Worm (Caenorhabditis elegans) whole organism, L2 larva: ENCODE results near the gene ztf-8.

Experiments used
- C34F6.9 ChIP-seq: fragments of 150-350 bp; optimal IDR thresholded peaks from 2 replicates; lab custom pipeline; 2014; ENCODE audit warnings: missing biosample characterization, missing genetic modification characterization
- F13H6.1 ChIP-seq: sonication (generic microtip); optimal IDR thresholded peaks from 2 replicates; lab custom pipeline; 2016; ENCODE audit warnings: missing genetic modification characterization, missing compliant biosample characterization
- R02D3.7 ChIP-seq: fragments of 150-350 bp; optimal IDR thresholded peaks from 2 replicates; lab custom pipeline; 2014; ENCODE audit warnings: missing biosample characterization, missing genetic modification characterization
- ZK546.5 ChIP-seq: sonication (generic microtip); optimal IDR thresholded peaks from 2 replicates; lab custom pipeline; 2017; ENCODE audit warnings: missing biosample characterization, missing genetic modification characterization
- alr-1 ChIP-seq: fragments of 150-350 bp; optimal IDR thresholded peaks from 2 replicates; lab custom pipeline; 2014; ENCODE audit warnings: missing biosample characterization, missing genetic modification characterization
- aly-2 ChIP-seq: fragments of 150-350 bp; optimal IDR thresholded peaks from 2 replicates; lab custom pipeline; 2014; ENCODE audit warnings: missing biosample characterization, missing genetic modification characterization
- ama-1 ChIP-seq: fragments of 150-350 bp; optimal IDR thresholded peaks from 2 replicates; lab custom pipeline; 2018; ENCODE audit warnings: inconsistent platforms
- blmp-1 ChIP-seq: sonication (generic microtip); optimal IDR thresholded peaks from 2 replicates; lab custom pipeline; 2017; ENCODE audit warnings: missing genetic modification characterization, mild to moderate bottlenecking, missing compliant biosample characterization, antibody characterized with exemption, moderate library complexity; ENCODE audit not compliant: insufficient read depth
- ceh-16 ChIP-seq: fragments of 150-350 bp; optimal IDR thresholded peaks from 2 replicates; lab custom pipeline; 2014; ENCODE audit warnings: missing biosample characterization, missing genetic modification characterization
- elt-1 ChIP-seq: fragments of 150-350 bp; optimal IDR thresholded peaks from 2 replicates; lab custom pipeline; 2014; ENCODE audit warnings: missing biosample characterization, missing genetic modification characterization
- elt-3 ChIP-seq: sonication (generic microtip); optimal IDR thresholded peaks from 2 replicates; lab custom pipeline; 2017; ENCODE audit warnings: missing biosample characterization, missing genetic modification characterization
- fos-1 ChIP-seq: fragments of 150-350 bp; optimal IDR thresholded peaks from 2 replicates; lab custom pipeline; 2014; ENCODE audit warnings: missing biosample characterization, missing genetic modification characterization
- gmeb-1 ChIP-seq: fragments of 150-350 bp; optimal IDR thresholded peaks from 2 replicates; lab custom pipeline; 2014; ENCODE audit warnings: missing biosample characterization, missing genetic modification characterization
- lin-11 ChIP-seq: fragments of 150-350 bp; sonication (generic microtip); optimal IDR thresholded peaks from 2 replicates; lab custom pipeline; 2014; ENCODE audit warnings: missing biosample characterization, missing genetic modification characterization, inconsistent platforms, mixed read lengths
- lin-13 ChIP-seq: fragments of 150-350 bp; optimal IDR thresholded peaks from 2 replicates; lab custom pipeline; 2014; ENCODE audit warnings: missing biosample characterization, missing genetic modification reagents, missing genetic modification characterization
- lin-39 ChIP-seq: fragments of 150-350 bp; optimal IDR thresholded peaks from 2 replicates; lab custom pipeline; 2014; ENCODE audit warnings: missing biosample characterization, missing genetic modification reagents, missing genetic modification characterization
- lsy-2 ChIP-seq, 2 experiments: fragments of 150-350 bp in 1 of 2; sonication (generic microtip) in 1 of 2; optimal IDR thresholded peaks; 2 replicates each; lab custom pipeline; 2014 to 2017; ENCODE audit warnings: missing biosample characterization in 2 of 2, missing genetic modification characterization in 2 of 2
- mab-5 ChIP-seq: fragments of 150-350 bp; optimal IDR thresholded peaks from 2 replicates; lab custom pipeline; 2014; ENCODE audit warnings: missing biosample characterization, missing genetic modification characterization
- mbf-1 ChIP-seq: sonication (generic microtip); optimal IDR thresholded peaks from 2 replicates; lab custom pipeline; 2017; ENCODE audit warnings: missing biosample characterization, missing genetic modification characterization
- mdl-1 ChIP-seq, 2 experiments: fragments of 150-350 bp in 1 of 2; sonication (generic microtip) in 1 of 2; optimal IDR thresholded peaks; 2 replicates each; lab custom pipeline; 2017; ENCODE audit warnings: missing biosample characterization in 2 of 2, missing genetic modification characterization in 2 of 2
- nhr-11 ChIP-seq: fragments of 150-350 bp; optimal IDR thresholded peaks from 2 replicates; lab custom pipeline; 2014; ENCODE audit warnings: missing biosample characterization, missing genetic modification characterization
- nhr-12 ChIP-seq: fragments of 150-350 bp; optimal IDR thresholded peaks from 2 replicates; lab custom pipeline; 2014; ENCODE audit warnings: missing biosample characterization, missing genetic modification characterization
- nhr-129 ChIP-seq: fragments of 150-350 bp; optimal IDR thresholded peaks from 2 replicates; lab custom pipeline; 2014; ENCODE audit warnings: missing biosample characterization, missing genetic modification characterization
- nhr-21 ChIP-seq: fragments of 150-350 bp; optimal IDR thresholded peaks from 2 replicates; lab custom pipeline; 2014; ENCODE audit warnings: missing biosample characterization, missing genetic modification characterization
- nhr-237 ChIP-seq: fragments of 150-350 bp; optimal IDR thresholded peaks from 2 replicates; lab custom pipeline; 2014; ENCODE audit warnings: missing biosample characterization, missing genetic modification characterization
- nhr-25 ChIP-seq: fragments of 150-350 bp; sonication (generic microtip); optimal IDR thresholded peaks from 3 replicates; lab custom pipeline; 2014; ENCODE audit warnings: missing biosample characterization, missing genetic modification characterization
- nhr-6 ChIP-seq: fragments of 150-350 bp; optimal IDR thresholded peaks from 2 replicates; lab custom pipeline; 2014; ENCODE audit warnings: missing biosample characterization, missing genetic modification characterization
- peb-1 ChIP-seq: fragments of 150-350 bp; optimal IDR thresholded peaks from 2 replicates; lab custom pipeline; 2014; ENCODE audit warnings: missing biosample characterization, missing genetic modification characterization
- sem-4 ChIP-seq: fragments of 150-350 bp; optimal IDR thresholded peaks from 2 replicates; lab custom pipeline; 2014; ENCODE audit warnings: missing biosample characterization, missing genetic modification reagents, missing genetic modification characterization
- skn-1 ChIP-seq: sonication (generic microtip); optimal IDR thresholded peaks from 2 replicates; lab custom pipeline; 2017; ENCODE audit warnings: missing biosample characterization, missing genetic modification characterization
- sma-3 ChIP-seq: sonication (generic microtip); optimal IDR thresholded peaks from 2 replicates; lab custom pipeline; 2016; ENCODE audit warnings: missing genetic modification reagents, missing genetic modification characterization, missing compliant biosample characterization
- sma-9 ChIP-seq, 2 experiments: fragments of 150-350 bp in 1 of 2; sonication (generic microtip) in 1 of 2; optimal IDR thresholded peaks; 2 replicates each; lab custom pipeline; 2014 to 2016; ENCODE audit warnings: missing genetic modification characterization in 2 of 2, mild to moderate bottlenecking in 1 of 2, missing biosample characterization in 1 of 2, missing compliant biosample characterization in 1 of 2, missing genetic modification reagents in 1 of 2, moderate library complexity in 1 of 2
- snpc-4 ChIP-seq: fragments of 150-350 bp; optimal IDR thresholded peaks from 2 replicates; lab custom pipeline; 2014; ENCODE audit warnings: missing biosample characterization, missing genetic modification characterization
- unc-39 ChIP-seq: fragments of 150-350 bp; optimal IDR thresholded peaks from 2 replicates; lab custom pipeline; 2014; ENCODE audit warnings: missing biosample characterization, missing genetic modification characterization
- unc-55 ChIP-seq: fragments of 150-350 bp; sonication (generic microtip); optimal IDR thresholded peaks from 3 replicates; lab custom pipeline; 2014; ENCODE audit warnings: missing biosample characterization, missing genetic modification reagents, missing genetic modification characterization
- unc-62 ChIP-seq: fragments of 150-350 bp; optimal IDR thresholded peaks from 2 replicates; lab custom pipeline; 2014; ENCODE audit warnings: missing biosample characterization, missing genetic modification reagents, missing genetic modification characterization
- zag-1 ChIP-seq: fragments of 150-350 bp; optimal IDR thresholded peaks from 2 replicates; lab custom pipeline; 2014; ENCODE audit warnings: missing biosample characterization, missing genetic modification characterization
- ztf-11 ChIP-seq: sonication (generic microtip); optimal IDR thresholded peaks from 2 replicates; lab custom pipeline; 2017; ENCODE audit warnings: missing biosample characterization, missing genetic modification characterization

ztf-8 gene

ce11 chrIII:5227831-5228467 is 45.3 kb downstream of the ztf-8 start, which contains the start of the genes C34E10.12, C34E10.10 and atp-2 (continued):
- TF ChIP-seq ztf-11 (tag; lab: Kevin White, UChicago), result no peak
- TF ChIP-seq unc-55 (GFP tag; lab: Kevin White, UChicago), result peak; percentile 98
- TF ChIP-seq F13H6.1 (tag; lab: Kevin White, UChicago), result peak; percentile 74
- peak; percentile 68 for TF ChIP-seq sem-4 (tag; lab: Kevin White, UChicago)
- peak; percentile 92 for TF ChIP-seq lin-13
- TF ChIP-seq lsy-2 (tag; optimal IDR thresholded peaks at IDR 0.05; lab: Kevin White, UChicago), result peak; percentile 65 to 93
- peak; percentile 84 for TF ChIP-seq fos-1 (tag; lab: Kevin White, UChicago)
- peak; percentile 62 for TF ChIP-seq nhr-21 (tag; lab: Kevin White, UChicago)
- TF ChIP-seq nhr-6 (tag; lab: Kevin White, UChicago), result peak; percentile 60
- TF ChIP-seq sma-9 (GFP tag; optimal IDR thresholded peaks at IDR 0.05; lab: Kevin White, UChicago), result peak; percentile 59
- no peak for TF ChIP-seq sma-9 (tag; optimal IDR thresholded peaks at IDR 0.05; lab: Kevin White, UChicago)
- peak; percentile 86 for TF ChIP-seq nhr-129
- TF ChIP-seq ama-1 (lab: Kevin White, UChicago), result peak; percentile 74
- TF ChIP-seq nhr-25 (tag; lab: Kevin White, UChicago), result peak; percentile 91

DNA sequence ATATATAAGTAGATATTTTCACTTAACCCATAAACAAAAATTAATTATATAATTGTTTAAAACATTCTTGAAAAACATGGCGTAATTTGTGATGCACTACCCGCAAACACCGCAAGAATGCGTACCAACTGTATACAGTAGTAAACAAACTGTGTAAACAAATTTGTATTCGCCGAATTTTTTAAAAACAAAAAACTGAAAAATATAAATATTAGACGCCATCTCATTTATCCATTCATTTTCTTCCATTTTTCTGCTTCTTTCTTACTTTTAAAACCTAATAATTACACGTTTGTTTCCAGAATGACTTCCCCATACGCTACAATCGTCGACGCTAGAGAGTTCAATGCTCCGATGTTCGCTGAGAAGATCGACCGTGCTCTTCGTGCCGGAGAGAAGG is 48.0 kb downstream of the ztf-8 start, which contains the start of gene nex-1:
TSS of gene nex-1 (plus strand) at position 301 of the 400 bp plus-strand sequence.
- TF ChIP-seq ceh-16, result no peak
- no peak for TF ChIP-seq gmeb-1 (tag; lab: Kevin White, UChicago)
- no peak for TF ChIP-seq unc-62 (GFP tag; lab: Kevin White, UChicago)
- TF ChIP-seq R02D3.7 (tag; lab: Kevin White, UChicago), result no peak
- no peak for TF ChIP-seq C34F6.9
- no peak for TF ChIP-seq zag-1
- TF ChIP-seq elt-1, result no peak
- no peak for TF ChIP-seq fos-1 (tag; lab: Kevin White, UChicago)
- no peak for TF ChIP-seq mab-5 (tag; lab: Kevin White, UChicago)
- no peak for TF ChIP-seq nhr-237 (tag; lab: Kevin White, UChicago)
- no peak for TF ChIP-seq lin-13

DNA sequence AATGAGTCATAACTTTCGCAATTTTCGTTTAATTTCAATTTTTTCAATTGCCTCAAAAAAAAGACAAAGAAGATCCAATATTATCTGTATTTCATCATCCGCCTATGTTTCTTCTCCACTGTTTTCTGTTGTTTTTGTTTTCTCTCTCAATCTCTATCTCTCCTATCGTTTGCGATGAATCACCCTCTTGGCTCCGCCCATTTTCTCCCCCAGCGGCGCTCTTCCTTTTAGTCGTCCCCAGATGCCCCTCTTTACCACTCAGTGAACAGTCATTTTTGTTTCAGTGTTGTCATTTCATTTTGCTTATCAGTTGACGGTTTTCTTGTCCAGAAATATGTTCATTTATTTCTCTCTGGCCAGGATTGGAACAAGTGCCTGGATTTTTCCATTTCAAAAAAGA is 48.4 kb downstream of the ztf-8 start:
- TF ChIP-seq sem-4 (tag; lab: Kevin White, UChicago), result no peak
- no peak for TF ChIP-seq nhr-12
- TF ChIP-seq C34F6.9, result peak; percentile 51
- no peak for TF ChIP-seq mab-5 (tag; lab: Kevin White, UChicago)
- peak; percentile 47 for TF ChIP-seq sma-3 (GFP tag; lab: Kevin White, UChicago)
- TF ChIP-seq lin-39, result no peak
- TF ChIP-seq peb-1 (tag; lab: Kevin White, UChicago), result no peak
- TF ChIP-seq aly-2 (tag; lab: Kevin White, UChicago), result no peak
- TF ChIP-seq unc-55 (GFP tag; lab: Kevin White, UChicago), result peak; percentile 63
- TF ChIP-seq gmeb-1 (tag; lab: Kevin White, UChicago), result no peak
- peak; percentile 94 for TF ChIP-seq fos-1 (tag; lab: Kevin White, UChicago)
- no peak for TF ChIP-seq ZK546.5 (tag; lab: Kevin White, UChicago)
- peak; percentile 61 for TF ChIP-seq nhr-129
- TF ChIP-seq, all 48 proteins: peak for 5

ce11 chrIII:5222777-5223176 is 50.5 kb downstream of the ztf-8 start:
- TF ChIP-seq unc-39 (tag; lab: Kevin White, UChicago), result no peak
- TF ChIP-seq lin-13, result no peak
- TF ChIP-seq F13H6.1 (tag; lab: Kevin White, UChicago), result peak; percentile 60
- peak; percentile 62 for TF ChIP-seq nhr-129

ce11 chrIII:5221820-5222219 is 51.5 kb downstream of the ztf-8 start:
- TF ChIP-seq zag-1, result no peak
- no peak for TF ChIP-seq nhr-6 (tag; lab: Kevin White, UChicago)
- TF ChIP-seq mbf-1 (tag; lab: Kevin White, UChicago), result no peak
- no peak for TF ChIP-seq lin-11
- no peak for TF ChIP-seq blmp-1
- TF ChIP-seq R02D3.7 (tag; lab: Kevin White, UChicago), result no peak
- no peak for TF ChIP-seq ZK546.5 (tag; lab: Kevin White, UChicago)
- no peak for TF ChIP-seq lsy-2 (tag; optimal IDR thresholded peaks at IDR 0.05; lab: Kevin White, UChicago)
- TF ChIP-seq snpc-4 (tag; lab: Kevin White, UChicago), result no peak
- no peak for TF ChIP-seq skn-1 (tag; lab: Kevin White, UChicago)
- no peak for TF ChIP-seq sma-9 (GFP tag; optimal IDR thresholded peaks at IDR 0.05; lab: Kevin White, UChicago)
- TF ChIP-seq sma-9 (tag; optimal IDR thresholded peaks at IDR 0.05; lab: Kevin White, UChicago), result no peak
- no peak for TF ChIP-seq nhr-11
- no peak for TF ChIP-seq mdl-1 (tag; optimal IDR thresholded peaks at IDR 0.05; lab: Kevin White, UChicago)
- no peak for TF ChIP-seq elt-3 (tag; lab: Kevin White, UChicago)
- TF ChIP-seq peb-1 (tag; lab: Kevin White, UChicago), result no peak
- no peak for TF ChIP-seq ztf-11 (tag; lab: Kevin White, UChicago)
- TF ChIP-seq elt-1, result no peak
- TF ChIP-seq alr-1 (tag; lab: Kevin White, UChicago), result no peak
- TF ChIP-seq, all 48 proteins: peak for 0
